Worm (Caenorhabditis elegans): Measurements from ENCODE around the gene tsr-2.

DNA sequence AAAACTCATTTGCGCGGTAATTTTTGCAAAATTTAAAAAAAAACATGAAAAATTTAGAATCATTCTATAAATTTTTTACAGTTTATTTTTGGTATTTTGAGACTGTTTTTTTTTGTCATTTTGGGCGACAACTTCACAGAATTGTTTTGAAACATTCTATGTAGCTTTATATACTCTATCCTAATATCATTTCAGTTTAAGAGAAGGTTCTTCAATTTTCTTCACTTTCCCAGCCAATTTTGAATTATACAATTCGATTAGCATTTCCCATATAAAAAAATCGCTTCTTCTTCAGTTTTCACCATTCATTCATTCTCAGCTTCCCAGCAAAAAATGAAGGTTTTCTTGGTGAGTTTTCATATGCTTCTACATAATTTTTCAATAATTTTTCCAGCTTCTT, 28.7 kb upstream of the tsr-2 start, which contains the start of gene fipr-28:
- TF ChIP-seq egl-27 (tag; optimal IDR thresholded peaks at IDR 0.05) (no peak), alr-1 (tag; optimal IDR thresholded peaks at IDR 0.05; ENCODE audit: borderline replicate concordance) (no peak), zag-1 (tag; optimal IDR thresholded peaks at IDR 0.05) (no peak), ces-1 (GFP tag; optimal IDR thresholded peaks at IDR 0.05) (no peak), lin-39 (tag; optimal IDR thresholded peaks at IDR 0.05) (no peak), nhr-76 (tag; optimal IDR thresholded peaks at IDR 0.05) (no peak), nhr-28 (tag; optimal IDR thresholded peaks at IDR 0.05) (no peak)
